Worm (Caenorhabditis elegans): ENCODE measurements around the gene drl-1.

- TF ChIP-seq snpc-4 (tag; optimal IDR thresholded peaks at IDR 0.05) (no peak), fkh-10 (GFP tag; optimal IDR thresholded peaks at IDR 0.05) (no peak), lin-13 (GFP tag; optimal IDR thresholded peaks at IDR 0.05) (no peak), ceh-82 (tag; optimal IDR thresholded peaks at IDR 0.05) (no peak), F10B5.3 (tag; optimal IDR thresholded peaks at IDR 0.05) (no peak)
Observed at ce11 chrIV:378838-379237, 54.0 kb downstream of the drl-1 start.
